Fruit fly (Drosophila melanogaster): ENCODE data around the gene Lcp65Ab2.

Lcp65Ab2 gene

DNA sequence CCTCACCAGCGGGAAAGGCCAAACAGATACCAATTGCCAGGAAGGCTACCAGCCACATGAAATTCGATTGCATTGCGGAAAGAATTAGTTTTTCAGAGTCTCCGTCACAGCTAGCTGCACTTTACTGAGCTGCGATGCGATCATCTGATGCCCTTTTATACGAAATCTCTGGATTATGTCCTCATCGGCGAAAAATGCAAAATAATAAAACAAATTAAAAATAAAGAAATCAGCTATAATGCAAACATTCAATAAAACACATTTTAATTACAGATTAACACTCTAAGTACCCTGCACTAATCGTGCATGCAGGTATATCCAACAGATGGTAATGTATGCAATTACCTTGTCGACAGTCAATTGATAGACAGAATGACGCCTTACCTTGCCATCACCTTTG, 14.5 kb upstream of the Lcp65Ab2 start, which contains the start of gene Cpr65Au:
Cpr65Au (minus strand) TSS at position 101 of the 400 bp plus-strand sequence.
- TF ChIP-seq br (GFP tag; optimal IDR thresholded peaks at IDR 0.05) (no peak), dmrt93B (GFP tag; optimal IDR thresholded peaks at IDR 0.05) (no peak), GATAd (GFP tag; optimal IDR thresholded peaks at IDR 0.05) (no peak), sv (GFP tag; optimal IDR thresholded peaks at IDR 0.05) (no peak), Abd-B (GFP tag; optimal IDR thresholded peaks at IDR 0.05) (no peak), ey (GFP tag; optimal IDR thresholded peaks at IDR 0.05) (no peak), dl (GFP tag; optimal IDR thresholded peaks at IDR 0.05; ENCODE audit: insufficient read depth in 1 of 2, partially characterized antibody in 2 of 2) (no peak), Dif (GFP tag; optimal IDR thresholded peaks at IDR 0.05; ENCODE audit: partially characterized antibody) (no peak), CrebA (GFP tag; optimal IDR thresholded peaks at IDR 0.05; ENCODE audit: borderline replicate concordance) (no peak), brk (GFP tag; optimal IDR thresholded peaks at IDR 0.05) (no peak), Vsx2 (GFP tag; optimal IDR thresholded peaks at IDR 0.05; ENCODE audit: partially characterized antibody) (no peak), Myc (optimal IDR thresholded peaks at IDR 0.05) (no peak), tai (GFP tag; optimal IDR thresholded peaks at IDR 0.05) (no peak)

dm6 chr3L:6133546-6133945, 12.9 kb upstream of the Lcp65Ab2 start, which contains the start of gene Lcp65Ag2:
Gene Lcp65Ag2, minus strand, starts transcription at chr3L:6133593.
- TF ChIP-seq Rel (GFP tag; optimal IDR thresholded peaks at IDR 0.05), result no peak
- no peak for TF ChIP-seq Rel (tag; optimal IDR thresholded peaks at IDR 0.05)
- TF ChIP-seq HLH106 (tag; optimal IDR thresholded peaks at IDR 0.05), result no peak
- no peak for TF ChIP-seq h (GFP tag; optimal IDR thresholded peaks at IDR 0.05)
- TF ChIP-seq pan (optimal IDR thresholded peaks at IDR 0.05), result no peak
- TF ChIP-seq woc (GFP tag; optimal IDR thresholded peaks at IDR 0.05), result no peak
- TF ChIP-seq sage (GFP tag; optimal IDR thresholded peaks at IDR 0.05), result no peak
- TF ChIP-seq foxo (GFP tag; optimal IDR thresholded peaks at IDR 0.05), result no peak
- no peak for TF ChIP-seq Myc (optimal IDR thresholded peaks at IDR 0.05)
- TF ChIP-seq Vsx2 (GFP tag; optimal IDR thresholded peaks at IDR 0.05; ENCODE audit: partially characterized antibody), result no peak
- TF ChIP-seq brk (GFP tag; optimal IDR thresholded peaks at IDR 0.05), result no peak

DNA sequence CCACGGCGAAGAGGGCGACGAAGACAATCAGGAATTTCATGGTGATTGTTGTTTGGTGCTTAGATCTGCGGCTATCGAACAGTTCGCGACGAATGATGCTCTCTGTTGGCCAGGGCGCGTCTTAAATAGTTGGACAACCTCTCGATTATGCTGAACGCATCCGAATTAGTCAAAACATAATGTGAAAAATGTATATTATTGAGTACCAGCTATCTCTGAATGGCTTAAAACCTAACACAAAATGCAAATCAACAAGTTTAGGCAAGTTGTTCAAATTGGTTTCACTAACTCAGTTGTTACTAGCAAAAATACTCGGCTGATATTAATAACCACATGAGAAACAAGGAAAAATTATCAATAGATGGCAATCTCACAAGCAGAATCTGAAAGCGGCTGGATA, 11.3 kb upstream of the Lcp65Ab2 start, which contains the start of gene Lcp65Ag1:
Lcp65Ag1 (minus strand) TSS at position 101 of the 400 bp plus-strand sequence.
- TF ChIP-seq brk (GFP tag; optimal IDR thresholded peaks at IDR 0.05), result no peak
- no peak for TF ChIP-seq fru (GFP tag; optimal IDR thresholded peaks at IDR 0.05)
- TF ChIP-seq psq (GFP tag; optimal IDR thresholded peaks at IDR 0.05), result no peak
- TF ChIP-seq Jra (GFP tag; optimal IDR thresholded peaks at IDR 0.05), result no peak
- no peak for TF ChIP-seq woc (GFP tag; optimal IDR thresholded peaks at IDR 0.05)
- TF ChIP-seq Hr78 (GFP tag; optimal IDR thresholded peaks at IDR 0.05), result no peak
- TF ChIP-seq Dfd (GFP tag; optimal IDR thresholded peaks at IDR 0.05), result no peak
- TF ChIP-seq lola (GFP tag; optimal IDR thresholded peaks at IDR 0.05), result no peak
- TF ChIP-seq pan (optimal IDR thresholded peaks at IDR 0.05), result no peak
- TF ChIP-seq jim (GFP tag; optimal IDR thresholded peaks at IDR 0.05), result no peak
- TF ChIP-seq Hnf4 (GFP tag; optimal IDR thresholded peaks at IDR 0.05), result no peak
- TF ChIP-seq GATAd (GFP tag; optimal IDR thresholded peaks at IDR 0.05), result no peak
- no peak for TF ChIP-seq usp (GFP tag; optimal IDR thresholded peaks at IDR 0.05)
- TF ChIP-seq ey (GFP tag; optimal IDR thresholded peaks at IDR 0.05), result no peak
- TF ChIP-seq CG9705 (GFP tag; optimal IDR thresholded peaks at IDR 0.05), result no peak
- TF ChIP-seq CG32264 (GFP tag; optimal IDR thresholded peaks at IDR 0.05), result no peak
- TF ChIP-seq N (GFP tag; optimal IDR thresholded peaks at IDR 0.05), result no peak
- TF ChIP-seq dsf (GFP tag; optimal IDR thresholded peaks at IDR 0.05; ENCODE audit: borderline replicate concordance), result no peak

DNA sequence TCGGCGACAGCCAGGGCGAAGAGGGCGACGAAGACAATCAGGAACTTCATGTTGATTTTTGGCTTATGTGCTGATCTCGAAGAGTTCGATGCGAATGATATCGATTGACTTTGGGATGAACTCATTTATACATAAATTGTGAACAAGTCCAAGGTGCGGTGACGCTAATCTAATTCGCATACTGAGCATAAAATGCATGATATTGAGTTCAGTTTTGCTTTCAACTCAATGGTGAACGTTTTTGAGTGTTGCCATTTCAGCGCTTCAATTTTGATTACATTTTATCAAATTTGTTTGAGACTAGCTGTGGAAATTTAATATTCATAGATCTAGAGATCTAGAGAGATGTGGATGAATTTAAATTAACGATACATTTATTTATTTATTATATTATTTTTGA, 9.8 kb upstream of the Lcp65Ab2 start, which contains the start of gene Lcp65Af:
Lcp65Af (minus strand) TSS at position 101 of the 400 bp plus-strand sequence.
- TF ChIP-seq rgr (GFP tag; optimal IDR thresholded peaks at IDR 0.05) (no peak), jim (GFP tag; optimal IDR thresholded peaks at IDR 0.05) (no peak), h (GFP tag; optimal IDR thresholded peaks at IDR 0.05) (no peak), Rel (GFP tag; optimal IDR thresholded peaks at IDR 0.05) (no peak), Rel (tag; optimal IDR thresholded peaks at IDR 0.05) (no peak), Hnf4 (GFP tag; optimal IDR thresholded peaks at IDR 0.05) (no peak), Myc (optimal IDR thresholded peaks at IDR 0.05) (no peak), br (GFP tag; optimal IDR thresholded peaks at IDR 0.05) (no peak)
